Fruit fly (Drosophila melanogaster) whole organism, prepupa: ENCODE results near the gene CG4066.
A peak's percentile ranks its signal among the peaks of the same experiment; 100 is the strongest.

Experiments
- Blimp-1 ChIP-seq: fragments of 200-800 bp; sonication (Bioruptor generic); optimal IDR thresholded peaks from 3 replicates; lab custom pipeline; 2017; ENCODE audit warnings: missing biosample characterization, missing genetic modification characterization, mild to moderate bottlenecking, moderate library complexity, missing genetic modification reagents
- CG10631 ChIP-seq: fragments of 200-800 bp; sonication (Bioruptor generic); optimal IDR thresholded peaks from 2 replicates; lab custom pipeline; 2016; ENCODE audit warnings: missing biosample characterization, missing genetic modification characterization
- CG10669 ChIP-seq: fragments of 200-800 bp; sonication (Bioruptor generic); optimal IDR thresholded peaks from 3 replicates; lab custom pipeline; 2018; ENCODE audit warnings: missing biosample characterization, mild to moderate bottlenecking, missing genetic modification characterization, moderate library complexity
- CG11294 ChIP-seq: fragments of 200-800 bp; sonication (Bioruptor generic); IDR thresholded peaks from 2 replicates; pipeline ENCODE4 v1.3.6; 2022; ENCODE audit warnings: missing biosample characterization, missing genetic modification characterization
- CG11762 ChIP-seq: fragments of 200-800 bp; sonication (Bioruptor generic); optimal IDR thresholded peaks from 3 replicates; lab custom pipeline; 2016; ENCODE audit warnings: missing biosample characterization, missing genetic modification characterization; ENCODE audit not compliant: insufficient read depth
- CG11902 ChIP-seq: fragments of 200-800 bp; sonication (Bioruptor generic); optimal IDR thresholded peaks from 3 replicates; lab custom pipeline; 2016; ENCODE audit warnings: missing biosample characterization, missing genetic modification characterization
- CG3032 ChIP-seq: fragments of 200-800 bp; optimal IDR thresholded peaks from 2 replicates; lab custom pipeline; 2019; ENCODE audit warnings: missing biosample characterization, mild to moderate bottlenecking, missing genetic modification characterization, moderate library complexity
- CG31627 ChIP-seq: fragments of 200-800 bp; sonication (Bioruptor generic); optimal IDR thresholded peaks from 3 replicates; lab custom pipeline; 2016; ENCODE audit warnings: missing biosample characterization, missing genetic modification characterization
- CG32006 ChIP-seq: fragments of 200-800 bp; sonication (Bioruptor generic); optimal IDR thresholded peaks from 3 replicates; lab custom pipeline; 2017; ENCODE audit warnings: missing biosample characterization, mild to moderate bottlenecking, missing genetic modification characterization
- CG3919 ChIP-seq: fragments of 200-800 bp; sonication (Bioruptor generic); optimal IDR thresholded peaks from 3 replicates; lab custom pipeline; 2016; ENCODE audit warnings: missing biosample characterization, missing genetic modification characterization
- CG4318 ChIP-seq: fragments of 200-800 bp; sonication (Bioruptor generic); optimal IDR thresholded peaks from 3 replicates; lab custom pipeline; 2017; ENCODE audit warnings: missing biosample characterization, mild to moderate bottlenecking, missing genetic modification characterization
- CG6163 ChIP-seq: fragments of 200-800 bp; sonication (Bioruptor generic); IDR thresholded peaks from 3 replicates; pipeline ENCODE4 v1.3.6; 2022; ENCODE audit warnings: missing biosample characterization, missing genetic modification characterization
- CG6276 ChIP-seq: fragments of 200-800 bp; sonication (Bioruptor generic); optimal IDR thresholded peaks from 2 replicates; lab custom pipeline; 2017; ENCODE audit warnings: missing biosample characterization, mild to moderate bottlenecking, missing genetic modification characterization
- CG6808 ChIP-seq: fragments of 200-800 bp; sonication (Bioruptor generic); optimal IDR thresholded peaks from 3 replicates; lab custom pipeline; 2017; ENCODE audit warnings: missing biosample characterization, missing genetic modification characterization, mild to moderate bottlenecking, moderate library complexity, missing genetic modification reagents
- CG8119 ChIP-seq: fragments of 200-800 bp; sonication (Bioruptor generic); IDR thresholded peaks from 3 replicates; pipeline ENCODE4 v1.3.6; 2022; ENCODE audit warnings: missing biosample characterization, missing genetic modification characterization
- CG8319 ChIP-seq: fragments of 200-800 bp; sonication (Bioruptor generic); optimal IDR thresholded peaks from 3 replicates; lab custom pipeline; 2016; ENCODE audit warnings: missing biosample characterization, missing genetic modification characterization
- CG8632 ChIP-seq: fragments of 200-800 bp; sonication (Bioruptor generic); optimal IDR thresholded peaks from 3 replicates; lab custom pipeline; 2016; ENCODE audit warnings: missing biosample characterization, missing genetic modification characterization
- CG9139 ChIP-seq: fragments of 200-800 bp; sonication (Bioruptor generic); optimal IDR thresholded peaks from 3 replicates; lab custom pipeline; 2017; ENCODE audit warnings: missing biosample characterization, mild to moderate bottlenecking, missing genetic modification characterization
- Eip78C ChIP-seq: fragments of 200-800 bp; sonication (Bioruptor generic); peaks from one replicate; lab custom pipeline; 2016; ENCODE audit warnings: missing biosample characterization, missing genetic modification characterization
- Ets96B ChIP-seq: fragments of 200-800 bp; optimal IDR thresholded peaks from 2 replicates; lab custom pipeline; 2019; ENCODE audit warnings: missing biosample characterization, mild to moderate bottlenecking, missing genetic modification characterization, moderate library complexity
- Gug ChIP-seq: fragments of 200-800 bp; sonication (Bioruptor generic); IDR thresholded peaks from 2 replicates; pipeline ENCODE4 v1.3.6; 2022; ENCODE audit warnings: missing biosample characterization, missing genetic modification characterization
- Hr38 ChIP-seq: sonication (Bioruptor generic); optimal IDR thresholded peaks from 2 replicates; lab custom pipeline; 2016; ENCODE audit warnings: missing biosample characterization, missing genetic modification characterization
- Hr39 ChIP-seq: fragments of 200-800 bp; sonication (Bioruptor generic); optimal IDR thresholded peaks from 2 replicates; lab custom pipeline; 2016; ENCODE audit warnings: missing biosample characterization, missing genetic modification characterization
- Hr4 ChIP-seq: fragments of 200-800 bp; sonication (Bioruptor generic); optimal IDR thresholded peaks from 3 replicates; lab custom pipeline; 2016; ENCODE audit warnings: missing biosample characterization, missing genetic modification characterization
- Lpt ChIP-seq: fragments of 200-800 bp; sonication (Bioruptor generic); optimal IDR thresholded peaks from 3 replicates; lab custom pipeline; 2016; ENCODE audit warnings: missing biosample characterization, missing genetic modification characterization
- Met ChIP-seq: fragments of 200-800 bp; sonication (Bioruptor generic); optimal IDR thresholded peaks from 3 replicates; lab custom pipeline; 2016; ENCODE audit warnings: missing biosample characterization, missing genetic modification characterization
- OdsH ChIP-seq: fragments of 200-800 bp; sonication (Bioruptor generic); optimal IDR thresholded peaks from 3 replicates; lab custom pipeline; 2016; ENCODE audit warnings: missing biosample characterization, missing genetic modification characterization
- Smox ChIP-seq: fragments of 200-800 bp; sonication (Bioruptor generic); optimal IDR thresholded peaks from 3 replicates; lab custom pipeline; 2016; ENCODE audit warnings: missing biosample characterization, missing genetic modification characterization
- Sox102F ChIP-seq: fragments of 200-800 bp; sonication (Bioruptor generic); optimal IDR thresholded peaks from 2 replicates; lab custom pipeline; 2016; ENCODE audit warnings: missing biosample characterization, mild to moderate bottlenecking, missing genetic modification characterization
- Sox14 ChIP-seq: fragments of 200-800 bp; sonication (Bioruptor generic); optimal IDR thresholded peaks from 3 replicates; lab custom pipeline; 2016; ENCODE audit warnings: missing biosample characterization, missing genetic modification characterization
- Sox15 ChIP-seq: fragments of 200-800 bp; sonication (Bioruptor generic); optimal IDR thresholded peaks from 3 replicates; lab custom pipeline; 2016; ENCODE audit warnings: missing biosample characterization, missing genetic modification characterization
- achi ChIP-seq: fragments of 200-800 bp; sonication (Bioruptor generic); optimal IDR thresholded peaks from 3 replicates; lab custom pipeline; 2016; ENCODE audit warnings: missing biosample characterization, missing genetic modification characterization
- dac ChIP-seq: fragments of 200-800 bp; sonication (Bioruptor generic); optimal IDR thresholded peaks from 2 replicates; lab custom pipeline; 2017; ENCODE audit warnings: missing biosample characterization, mild to moderate bottlenecking, missing genetic modification characterization
- eg ChIP-seq: fragments of 200-800 bp; sonication (Bioruptor generic); IDR thresholded peaks from 3 replicates; pipeline ENCODE4 v1.3.6; 2022; ENCODE audit warnings: missing biosample characterization, missing genetic modification characterization
- fd59A ChIP-seq: fragments of 200-800 bp; sonication (Bioruptor generic); optimal IDR thresholded peaks from 2 replicates; lab custom pipeline; 2017; ENCODE audit warnings: missing biosample characterization, mild to moderate bottlenecking, missing genetic modification characterization, missing genetic modification reagents
- fd85E ChIP-seq: fragments of 200-800 bp; sonication (Bioruptor generic); optimal IDR thresholded peaks from 3 replicates; lab custom pipeline; 2016; ENCODE audit warnings: missing biosample characterization, missing genetic modification characterization
- fkh ChIP-seq: fragments of 200-800 bp; sonication (Bioruptor generic); optimal IDR thresholded peaks from 3 replicates; lab custom pipeline; 2017; ENCODE audit warnings: missing biosample characterization, mild to moderate bottlenecking, missing genetic modification characterization, moderate library complexity
- lz ChIP-seq: fragments of 200-800 bp; sonication (Bioruptor generic); optimal IDR thresholded peaks from 3 replicates; lab custom pipeline; 2016; ENCODE audit warnings: missing biosample characterization, missing genetic modification characterization
- net ChIP-seq: fragments of 200-800 bp; sonication (Bioruptor generic); optimal IDR thresholded peaks from 3 replicates; lab custom pipeline; 2016; ENCODE audit warnings: missing biosample characterization, missing genetic modification characterization
- pdm3 ChIP-seq: fragments of 200-800 bp; sonication (Bioruptor generic); optimal IDR thresholded peaks from 3 replicates; lab custom pipeline; 2016; ENCODE audit warnings: missing biosample characterization, missing genetic modification characterization
- salr ChIP-seq, 2 experiments: fragments of 200-800 bp; sonication (Bioruptor generic); optimal IDR thresholded peaks; 3 replicates each; lab custom pipeline; 2016 to 2018; ENCODE audit warnings: missing biosample characterization in 2 of 2, missing genetic modification characterization in 2 of 2, mild to moderate bottlenecking in 1 of 2
- spab ChIP-seq: fragments of 200-800 bp; sonication (Bioruptor generic); optimal IDR thresholded peaks from 2 replicates; lab custom pipeline; 2017; ENCODE audit warnings: missing biosample characterization, mild to moderate bottlenecking, missing genetic modification characterization, missing genetic modification reagents
- svp ChIP-seq: fragments of 200-800 bp; sonication (Bioruptor generic); peaks from one replicate; lab custom pipeline; 2016; ENCODE audit warnings: missing biosample characterization, missing genetic modification characterization
- topi ChIP-seq: fragments of 200-800 bp; sonication (Bioruptor generic); optimal IDR thresholded peaks from 3 replicates; lab custom pipeline; 2016; ENCODE audit warnings: missing biosample characterization, missing genetic modification characterization
- vri ChIP-seq: fragments of 200-800 bp; sonication (Bioruptor generic); optimal IDR thresholded peaks from 3 replicates; lab custom pipeline; 2016; ENCODE audit warnings: missing biosample characterization, mild to moderate bottlenecking, missing genetic modification characterization

The CG4066 gene

DNA sequence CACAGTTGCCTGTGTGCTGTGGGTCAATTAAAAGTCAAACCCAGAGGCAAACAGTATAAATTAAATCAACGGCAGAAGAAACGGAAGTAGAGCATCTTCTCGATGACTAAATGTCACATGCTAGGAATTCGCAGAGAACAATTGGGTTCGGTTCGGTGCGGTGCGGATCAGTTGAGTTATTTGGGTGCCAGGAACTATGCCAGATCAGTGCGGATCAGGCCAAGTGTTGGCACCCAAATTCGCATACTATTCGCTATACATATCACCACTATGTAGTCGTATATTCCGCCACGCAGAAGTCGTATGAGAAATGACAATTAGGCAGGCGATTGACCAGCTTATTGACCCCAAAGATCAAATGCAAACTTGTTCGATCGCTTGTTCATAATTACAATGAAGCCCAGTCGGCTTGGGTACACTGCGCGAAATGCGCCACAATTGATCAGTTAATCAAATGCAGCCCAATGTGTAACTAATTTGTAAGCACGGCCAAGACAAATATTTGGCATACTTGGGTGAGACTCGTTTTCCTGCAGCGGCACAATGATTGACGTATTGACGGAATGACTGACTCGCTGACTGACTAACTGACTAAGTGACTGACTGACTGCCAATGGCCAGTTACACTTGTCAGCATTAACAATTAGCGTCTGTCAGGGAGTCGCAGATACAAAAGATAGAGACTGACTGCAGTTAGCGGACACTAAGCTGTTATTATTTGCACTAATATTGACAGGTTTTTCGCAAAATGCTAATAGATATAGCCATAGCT is 20.5 kb upstream of the CG4066 start:
- TF ChIP-seq CG6163 (no peak), CG10669 (GFP tag; lab: Kevin White, UChicago) (no peak), svp (GFP tag; lab: Kevin White, UChicago) (peak; percentile 58), CG32006 (GFP tag; lab: Kevin White, UChicago) (no peak), fkh (GFP tag; lab: Kevin White, UChicago) (peak; percentile 43), CG3032 (tag; lab: Kevin White, UChicago) (no peak), CG8319 (GFP tag; lab: Kevin White, UChicago) (no peak), spab (no peak), CG4318 (GFP tag; lab: Kevin White, UChicago) (no peak), Lpt (GFP tag; lab: Kevin White, UChicago) (no peak), salr (GFP tag; optimal IDR thresholded peaks at IDR 0.05; lab: Kevin White, UChicago) (no peak), Ets96B (tag; lab: Kevin White, UChicago) (no peak), CG11902 (GFP tag; lab: Kevin White, UChicago) (no peak), Hr4 (GFP tag; lab: Kevin White, UChicago) (no peak), topi (GFP tag; lab: Kevin White, UChicago) (no peak), OdsH (GFP tag; lab: Kevin White, UChicago) (no peak), Gug (GFP tag; lab: Robert Waterston, UW) (no peak)

dm6 chr3R:12291872-12292271 is 19.3 kb upstream of the CG4066 start:
- no peak for TF ChIP-seq CG8119 (GFP tag; lab: Robert Waterston, UW)
- TF ChIP-seq svp (GFP tag; lab: Kevin White, UChicago): peak; percentile 68
- no peak for TF ChIP-seq fd59A
- TF ChIP-seq, all 60 proteins: peak for 1

dm6 chr3R:12297261-12297660 is 13.9 kb upstream of the CG4066 start:
- TF ChIP-seq CG9139 (no peak), CG11762 (no peak), Blimp-1 (GFP tag; lab: Kevin White, UChicago) (no peak), net (peak; percentile 28), achi (GFP tag; lab: Kevin White, UChicago) (peak; percentile 59), CG8119 (GFP tag; lab: Robert Waterston, UW) (peak; percentile 86), fd59A (no peak), Sox102F (GFP tag; lab: Kevin White, UChicago) (no peak), Met (GFP tag; lab: Kevin White, UChicago) (no peak), CG10669 (GFP tag; lab: Kevin White, UChicago) (peak; percentile 18), CG31627 (no peak), CG11294 (GFP tag; lab: Robert Waterston, UW) (peak; percentile 49), vri (GFP tag; lab: Kevin White, UChicago) (no peak), CG10631 (GFP tag; lab: Kevin White, UChicago) (peak; percentile 9), Eip78C (GFP tag; lab: Kevin White, UChicago) (peak; percentile 85), Lpt (GFP tag; lab: Kevin White, UChicago) (peak; percentile 61), dac (GFP tag; lab: Kevin White, UChicago) (peak; percentile 39), fd85E (GFP tag; lab: Kevin White, UChicago) (no peak), CG8319 (GFP tag; lab: Kevin White, UChicago) (no peak), Hr4 (GFP tag; lab: Kevin White, UChicago) (peak; percentile 81), Hr38 (GFP tag; lab: Kevin White, UChicago) (no peak), Sox15 (GFP tag; lab: Kevin White, UChicago) (no peak), CG6808 (peak; percentile 8), Sox14 (peak; percentile 45), Hr39 (no peak), svp (GFP tag; lab: Kevin White, UChicago) (peak; percentile 78), Ets96B (tag; lab: Kevin White, UChicago) (peak; percentile 39), CG4318 (GFP tag; lab: Kevin White, UChicago) (peak; percentile 39), topi (GFP tag; lab: Kevin White, UChicago) (no peak), CG3919 (peak; percentile 39), salr (GFP tag; optimal IDR thresholded peaks at IDR 0.05; lab: Kevin White, UChicago) (peak in 1 of 2 experiments; percentile 58), pdm3 (GFP tag; lab: Kevin White, UChicago) (peak; percentile 29), eg (GFP tag; lab: Robert Waterston, UW) (peak; percentile 84), CG8632 (GFP tag; lab: Kevin White, UChicago) (no peak), CG6276 (GFP tag; lab: Kevin White, UChicago) (peak; percentile 78), lz (GFP tag; lab: Kevin White, UChicago) (no peak), spab (peak; percentile 13), Smox (GFP tag; lab: Kevin White, UChicago) (no peak), Gug (GFP tag; lab: Robert Waterston, UW) (peak; percentile 58), CG3032 (tag; lab: Kevin White, UChicago) (peak; percentile 44)
